Fruit fly (Drosophila melanogaster): ENCODE measurements around the gene CG7099.
A peak's percentile ranks its signal among the peaks of the same experiment; 100 is the strongest.

Gene CG7099

dm6 chr2L:13399565-13399964, 12.2 kb downstream of the CG7099 start (continued):
- TF ChIP-seq CG7839 (tag; optimal IDR thresholded peaks at IDR 0.05) (peak; percentile 24), CG8388 (GFP tag; optimal IDR thresholded peaks at IDR 0.05) (no peak), CG1602 (GFP tag; optimal IDR thresholded peaks at IDR 0.05) (no peak), CG3065 (GFP tag; optimal IDR thresholded peaks at IDR 0.05) (no peak), fd64A (GFP tag; optimal IDR thresholded peaks at IDR 0.05) (no peak), Usf (GFP tag; optimal IDR thresholded peaks at IDR 0.05) (no peak), ATbp (GFP tag; optimal IDR thresholded peaks at IDR 0.05) (no peak), CG2678 (tag; optimal IDR thresholded peaks at IDR 0.05) (peak; percentile 22), Bgb (GFP tag; IDR thresholded peaks at IDR 0.05; ENCODE audit: partially characterized antibody) (no peak), rib (GFP tag; IDR thresholded peaks at IDR 0.05) (no peak), Lim3 (GFP tag; IDR thresholded peaks at IDR 0.05) (no peak), HHEX (GFP tag; optimal IDR thresholded peaks at IDR 0.05) (no peak), Pdp1 (GFP tag; optimal IDR thresholded peaks at IDR 0.05) (peak in 1 of 2 experiments; percentile 4), Ets97D (GFP tag; optimal IDR thresholded peaks at IDR 0.05) (no peak), p53 (GFP tag; optimal IDR thresholded peaks at IDR 0.05) (no peak), CG9932 (GFP tag; IDR thresholded peaks at IDR 0.05) (no peak), Nf-YA (GFP tag; IDR thresholded peaks at IDR 0.05) (no peak), CG8359 (GFP tag; optimal IDR thresholded peaks at IDR 0.05; ENCODE audit: borderline replicate concordance) (no peak), CG4328 (GFP tag; optimal IDR thresholded peaks at IDR 0.05) (no peak), CkIIα-i1 (GFP tag; IDR thresholded peaks at IDR 0.05) (no peak), CG7987 (GFP tag; optimal IDR thresholded peaks at IDR 0.05) (no peak), E2f2 (GFP tag; IDR thresholded peaks at IDR 0.05) (no peak), CG15514 (GFP tag; optimal IDR thresholded peaks at IDR 0.05) (peak; percentile 3), CG15479 (GFP tag; optimal IDR thresholded peaks at IDR 0.05) (no peak), MESR4 (GFP tag; optimal IDR thresholded peaks at IDR 0.05) (no peak), cas (GFP tag; IDR thresholded peaks at IDR 0.05) (no peak), CG10979 (tag; optimal IDR thresholded peaks at IDR 0.05) (no peak), yki (optimal IDR thresholded peaks at IDR 0.05) (no peak), slbo (GFP tag; IDR thresholded peaks at IDR 0.05) (peak; percentile 46; the same call in 1 of the 2 replicates), HLH3B (GFP tag; IDR thresholded peaks at IDR 0.05) (no peak), kah (GFP tag; optimal IDR thresholded peaks at IDR 0.05) (no peak), tin (GFP tag; optimal IDR thresholded peaks at IDR 0.05) (no peak), nom (GFP tag; optimal IDR thresholded peaks at IDR 0.05) (no peak), CG17829 (tag; optimal IDR thresholded peaks at IDR 0.05) (no peak), zen (tag; optimal IDR thresholded peaks at IDR 0.05) (no peak), B-H2 (GFP tag; optimal IDR thresholded peaks at IDR 0.05) (no peak), Jarid2 (GFP tag; optimal IDR thresholded peaks at IDR 0.05) (no peak), Hsf (GFP tag; optimal IDR thresholded peaks at IDR 0.05) (no peak), CG11695 (GFP tag; IDR thresholded peaks at IDR 0.05) (0 out of 3 replicates have a peak, but pooled peaks have one; percentile 17), mld (GFP tag; IDR thresholded peaks at IDR 0.05; ENCODE audit: partially characterized antibody) (no peak), h (optimal IDR thresholded peaks at IDR 0.05) (no peak), wek (GFP tag; optimal IDR thresholded peaks at IDR 0.05) (no peak), CG15011 (GFP tag; optimal IDR thresholded peaks at IDR 0.05) (no peak), zfh2 (GFP tag; optimal IDR thresholded peaks at IDR 0.05) (no peak), ase (GFP tag; IDR thresholded peaks at IDR 0.05) (no peak), Mad (GFP tag; optimal IDR thresholded peaks at IDR 0.05) (no peak), CG11085 (GFP tag; IDR thresholded peaks at IDR 0.05) (no peak), ro (GFP tag; IDR thresholded peaks at IDR 0.05) (no peak), nerfin-1 (tag; optimal IDR thresholded peaks at IDR 0.05) (no peak), CG10959 (GFP tag; IDR thresholded peaks at IDR 0.05) (no peak), Hr51 (GFP tag; optimal IDR thresholded peaks at IDR 0.05) (peak in 1 of 2 experiments; percentile 11), CoRest (tag; optimal IDR thresholded peaks at IDR 0.05) (no peak)

All from whole organism, embryonic.